Worm (Caenorhabditis elegans): ENCODE data around the gene H20J04.6.

ce11 chrII:4288572-4288971, 34.5 kb upstream of the H20J04.6 start:
- TF ChIP-seq ama-1 (optimal IDR thresholded peaks at IDR 0.05) (no peak), elt-3 (tag; optimal IDR thresholded peaks at IDR 0.05) (no peak), fos-1 (tag; optimal IDR thresholded peaks at IDR 0.05) (peak; percentile 43), skn-1 (tag; optimal IDR thresholded peaks at IDR 0.05) (no peak), lin-13 (GFP tag; optimal IDR thresholded peaks at IDR 0.05) (no peak), mdl-1 (tag; optimal IDR thresholded peaks at IDR 0.05) (no peak), snpc-4 (tag; optimal IDR thresholded peaks at IDR 0.05) (no peak), unc-62 (GFP tag; optimal IDR thresholded peaks at IDR 0.05) (no peak), nhr-237 (tag; optimal IDR thresholded peaks at IDR 0.05) (no peak), nhr-77 (tag; optimal IDR thresholded peaks at IDR 0.05) (no peak), egl-27 (tag; optimal IDR thresholded peaks at IDR 0.05) (no peak), lin-11 (tag; optimal IDR thresholded peaks at IDR 0.05) (no peak), ceh-82 (tag; optimal IDR thresholded peaks at IDR 0.05) (no peak)
